Fruit fly (Drosophila melanogaster) whole organism, embryonic: ENCODE data around the gene sxe2.

ENCODE experiments used
- Abd-B ChIP-seq: fragments of 200-800 bp; sonication (Bioruptor generic); optimal IDR thresholded peaks from 2 replicates; lab custom pipeline; 2018; ENCODE audit warnings: missing biosample characterization, mild to moderate bottlenecking, missing genetic modification characterization, moderate library complexity
- Ada2b ChIP-seq: fragments of 200-800 bp; sonication (Bioruptor generic); IDR thresholded peaks from 2 replicates; pipeline ENCODE4 v1.3.6; 2022; ENCODE audit warnings: missing biosample characterization, missing genetic modification characterization
- Blimp-1 ChIP-seq: fragments of 200-800 bp; sonication (Bioruptor generic); optimal IDR thresholded peaks from 3 replicates; lab custom pipeline; 2018; ENCODE audit warnings: missing biosample characterization, missing genetic modification characterization, mild to moderate bottlenecking, moderate library complexity, missing genetic modification reagents
- BtbVII ChIP-seq: fragments of 200-800 bp; sonication (Bioruptor generic); optimal IDR thresholded peaks from 3 replicates; lab custom pipeline; 2017; ENCODE audit warnings: missing biosample characterization, mild to moderate bottlenecking, missing genetic modification characterization
- CG10147 ChIP-seq: fragments of 200-800 bp; sonication (Bioruptor generic); optimal IDR thresholded peaks from 2 replicates; lab custom pipeline; 2019; ENCODE audit warnings: missing biosample characterization, mild to moderate bottlenecking, missing genetic modification characterization, moderate library complexity
- CG10366 ChIP-seq: fragments of 200-800 bp; sonication (Bioruptor generic); IDR thresholded peaks from 2 replicates; pipeline ENCODE4 v1.3.6; 2022; ENCODE audit warnings: missing biosample characterization, missing genetic modification characterization
- CG10959 ChIP-seq: fragments of 200-800 bp; sonication (Bioruptor generic); IDR thresholded peaks from 2 replicates; pipeline ENCODE4 v1.3.6; 2022; ENCODE audit warnings: missing biosample characterization, missing genetic modification characterization
- CG10979 ChIP-seq: fragments of 200-800 bp; sonication (Bioruptor generic); optimal IDR thresholded peaks from 2 replicates; lab custom pipeline; 2018; ENCODE audit warnings: missing biosample characterization, mild to moderate bottlenecking, missing genetic modification characterization, moderate library complexity
- CG11504 ChIP-seq: fragments of 200-800 bp; sonication (Bioruptor generic); optimal IDR thresholded peaks from 3 replicates; lab custom pipeline; 2019; ENCODE audit warnings: missing biosample characterization, mild to moderate bottlenecking, missing genetic modification characterization, moderate library complexity
- CG11560 ChIP-seq: fragments of 200-800 bp; sonication (Bioruptor generic); IDR thresholded peaks from 3 replicates; pipeline ENCODE4 v1.3.6; 2022; ENCODE audit warnings: missing biosample characterization, missing genetic modification characterization
- CG12219 ChIP-seq: fragments of 200-800 bp; sonication (Bioruptor generic); optimal IDR thresholded peaks from 3 replicates; lab custom pipeline; 2018; ENCODE audit warnings: missing biosample characterization, mild to moderate bottlenecking, missing genetic modification characterization
- CG14441 ChIP-seq: fragments of 200-800 bp; sonication (Bioruptor generic); IDR thresholded peaks from 2 replicates; pipeline ENCODE4 v1.3.6; 2022; ENCODE audit warnings: missing biosample characterization, missing genetic modification characterization
- CG14667 ChIP-seq: fragments of 200-800 bp; sonication (Bioruptor generic); IDR thresholded peaks from 2 replicates; pipeline ENCODE4 v1.3.6; 2022; ENCODE audit warnings: missing biosample characterization, missing genetic modification characterization
- CG17359 ChIP-seq: fragments of 200-800 bp; sonication (Bioruptor generic); optimal IDR thresholded peaks from 3 replicates; lab custom pipeline; 2018; ENCODE audit warnings: missing biosample characterization, mild to moderate bottlenecking, missing genetic modification characterization, moderate library complexity
- CG18764 ChIP-seq: fragments of 200-800 bp; sonication (Bioruptor generic); optimal IDR thresholded peaks from 3 replicates; lab custom pipeline; 2016; ENCODE audit warnings: missing biosample characterization, missing genetic modification characterization
- CG2199 ChIP-seq: fragments of 200-800 bp; sonication (Bioruptor generic); IDR thresholded peaks from 3 replicates; pipeline ENCODE4 v1.3.6; 2022; ENCODE audit warnings: missing biosample characterization, missing genetic modification characterization
- CG34376 ChIP-seq: fragments of 200-800 bp; sonication (Bioruptor generic); optimal IDR thresholded peaks from 2 replicates; lab custom pipeline; 2018; ENCODE audit warnings: missing biosample characterization, mild to moderate bottlenecking, missing genetic modification characterization
- CG3995 ChIP-seq: fragments of 200-800 bp; sonication (Bioruptor generic); optimal IDR thresholded peaks from 3 replicates; lab custom pipeline; 2016; ENCODE audit warnings: missing biosample characterization, missing genetic modification characterization
- CG4617 ChIP-seq: fragments of 200-800 bp; sonication (Bioruptor generic); optimal IDR thresholded peaks from 3 replicates; lab custom pipeline; 2016; ENCODE audit warnings: missing biosample characterization, missing genetic modification characterization, borderline replicate concordance
- CG6791 ChIP-seq: fragments of 200-800 bp; sonication (Bioruptor generic); IDR thresholded peaks from 3 replicates; pipeline ENCODE4 v1.3.6; 2022; ENCODE audit warnings: missing biosample characterization, missing genetic modification characterization; ENCODE audit not compliant: partially characterized antibody
- CG7357 ChIP-seq: fragments of 200-800 bp; sonication (Bioruptor generic); IDR thresholded peaks from 3 replicates; pipeline ENCODE4 v1.3.6; 2022; ENCODE audit warnings: missing biosample characterization, missing genetic modification characterization
- CG8290 ChIP-seq, 3 experiments: fragments of 200-800 bp; sonication (Bioruptor generic); optimal IDR thresholded peaks; 2 replicates each; lab custom pipeline; 2016 to 2019; ENCODE audit warnings: missing biosample characterization in 3 of 3, missing genetic modification characterization in 3 of 3, mild to moderate bottlenecking in 2 of 3, moderate library complexity in 1 of 3
- CG8478 ChIP-seq: fragments of >200 bp; optimal IDR thresholded peaks from 2 replicates; lab custom pipeline; 2018
- CG9437 ChIP-seq: fragments of 200-800 bp; sonication (Bioruptor generic); optimal IDR thresholded peaks from 2 replicates; lab custom pipeline; 2018; ENCODE audit warnings: missing biosample characterization, mild to moderate bottlenecking, missing genetic modification characterization
- CG9609 ChIP-seq: fragments of 200-800 bp; sonication (Bioruptor generic); optimal IDR thresholded peaks from 3 replicates; lab custom pipeline; 2016; ENCODE audit warnings: missing biosample characterization, missing genetic modification characterization
- Dll ChIP-seq: fragments of 200-800 bp; sonication (Bioruptor generic); IDR thresholded peaks from 4 replicates; pipeline ENCODE4 v1.3.6; 2022; ENCODE audit warnings: missing biosample characterization, missing genetic modification characterization; ENCODE audit not compliant: partially characterized antibody
- Doc3 ChIP-seq: fragments of 200-800 bp; sonication (Bioruptor generic); IDR thresholded peaks from 3 replicates; pipeline ENCODE4 v1.3.6; 2022; ENCODE audit warnings: missing biosample characterization, missing genetic modification characterization; ENCODE audit not compliant: partially characterized antibody
- HLH54F ChIP-seq: fragments of 200-800 bp; sonication (Bioruptor generic); optimal IDR thresholded peaks from 3 replicates; lab custom pipeline; 2016; ENCODE audit warnings: missing biosample characterization, missing genetic modification characterization
- Hmx ChIP-seq: fragments of 200-800 bp; sonication (Bioruptor generic); optimal IDR thresholded peaks from 2 replicates; lab custom pipeline; 2016; ENCODE audit warnings: missing biosample characterization, missing genetic modification characterization
- Side ChIP-seq: fragments of 200-800 bp; sonication (Bioruptor generic); optimal IDR thresholded peaks from 2 replicates; lab custom pipeline; 2016; ENCODE audit warnings: missing biosample characterization, missing genetic modification characterization
- Sox102F ChIP-seq: fragments of 200-800 bp; sonication (Bioruptor generic); optimal IDR thresholded peaks from 2 replicates; lab custom pipeline; 2018; ENCODE audit warnings: missing biosample characterization, mild to moderate bottlenecking, missing genetic modification characterization, moderate library complexity
- Spps ChIP-seq: fragments of 200-800 bp; sonication (Bioruptor generic); optimal IDR thresholded peaks from 2 replicates; lab custom pipeline; 2018; ENCODE audit warnings: missing biosample characterization, mild to moderate bottlenecking, missing genetic modification characterization
- Vsx1 ChIP-seq: fragments of 200-800 bp; sonication (Bioruptor generic); optimal IDR thresholded peaks from 2 replicates; lab custom pipeline; 2017; ENCODE audit warnings: missing biosample characterization, mild to moderate bottlenecking, missing genetic modification characterization, missing genetic modification reagents
- Xrp1 ChIP-seq: fragments of 200-800 bp; sonication (Bioruptor generic); IDR thresholded peaks from 2 replicates; pipeline ENCODE4 v1.3.6; 2022; ENCODE audit warnings: missing biosample characterization, missing genetic modification characterization
- ash1 ChIP-seq: fragments of 200-800 bp; sonication (Bioruptor generic); optimal IDR thresholded peaks from 2 replicates; lab custom pipeline; 2018; ENCODE audit warnings: missing biosample characterization, mild to moderate bottlenecking, missing genetic modification characterization
- cad ChIP-seq: fragments of >200 bp; optimal IDR thresholded peaks from 2 replicates; lab custom pipeline; 2017; ENCODE audit warnings: missing biosample characterization, missing genetic modification characterization
- dan ChIP-seq: fragments of 200-800 bp; sonication (Bioruptor generic); IDR thresholded peaks from 2 replicates; pipeline ENCODE4 v1.3.6; 2022; ENCODE audit warnings: missing biosample characterization, missing genetic modification characterization
- gt ChIP-seq: fragments of 200-800 bp; sonication (Bioruptor generic); IDR thresholded peaks from 2 replicates; pipeline ENCODE4 v1.3.6; 2022; ENCODE audit warnings: missing biosample characterization, missing genetic modification characterization
- lmd ChIP-seq: fragments of 200-800 bp; sonication (Bioruptor generic); IDR thresholded peaks from 2 replicates; pipeline ENCODE4 v1.3.6; 2022; ENCODE audit warnings: missing biosample characterization, missing genetic modification characterization
- org-1 ChIP-seq: fragments of 200-800 bp; sonication (Bioruptor generic); optimal IDR thresholded peaks from 2 replicates; lab custom pipeline; 2017; ENCODE audit warnings: missing biosample characterization, missing genetic modification characterization
- pum ChIP-seq: fragments of 200-800 bp; sonication (Bioruptor generic); optimal IDR thresholded peaks from 2 replicates; lab custom pipeline; 2016; ENCODE audit warnings: missing biosample characterization, missing genetic modification characterization
- sens ChIP-seq: fragments of 200-800 bp; sonication (Bioruptor generic); peaks from one replicate; lab custom pipeline; 2016; ENCODE audit warnings: missing biosample characterization, missing genetic modification characterization
- slou ChIP-seq: fragments of 200-800 bp; sonication (Bioruptor generic); optimal IDR thresholded peaks from 3 replicates; lab custom pipeline; 2016; ENCODE audit warnings: missing biosample characterization, missing genetic modification characterization
- sr ChIP-seq: fragments of 200-800 bp; sonication (Bioruptor generic); IDR thresholded peaks from 3 replicates; pipeline ENCODE4 v1.3.6; 2022; ENCODE audit warnings: missing biosample characterization, missing genetic modification characterization
- stwl ChIP-seq: fragments of 200-800 bp; sonication (Bioruptor generic); optimal IDR thresholded peaks from 3 replicates; lab custom pipeline; 2018; ENCODE audit warnings: missing biosample characterization, mild to moderate bottlenecking, missing genetic modification characterization, moderate library complexity
- tna ChIP-seq: fragments of 200-800 bp; sonication (Bioruptor generic); IDR thresholded peaks from 2 replicates; pipeline ENCODE4 v1.3.6; 2022; ENCODE audit warnings: missing biosample characterization, missing genetic modification characterization; ENCODE audit not compliant: partially characterized antibody
- zen2 ChIP-seq: fragments of 200-800 bp; sonication (Bioruptor generic); IDR thresholded peaks from 3 replicates; pipeline ENCODE4 v1.3.6; 2022; ENCODE audit warnings: missing biosample characterization, missing genetic modification characterization; ENCODE audit not compliant: partially characterized antibody

sxe2 gene

dm6 chr3R:16042137-16042899, 41.4 kb upstream of the sxe2 start (continued):
- TF ChIP-seq CG10979 (tag; lab: Kevin White, UChicago) = no peak
- no peak for TF ChIP-seq Ada2b (GFP tag; lab: Robert Waterston, UW)
- peak; percentile 51; the same call in 2 of the 4 replicates for TF ChIP-seq Dll
- no peak for TF ChIP-seq Spps (tag; lab: Kevin White, UChicago)

- no peak for TF ChIP-seq tna (GFP tag; lab: Robert Waterston, UW)
- TF ChIP-seq Sox102F (GFP tag; lab: Kevin White, UChicago) = no peak
- TF ChIP-seq CG34376 (GFP tag; lab: Kevin White, UChicago) = no peak
- no peak for TF ChIP-seq cad (GFP tag; lab: Kevin White, UChicago)
- no peak for TF ChIP-seq CG10147
- no peak for TF ChIP-seq CG14667 (GFP tag; lab: Robert Waterston, UW)
- TF ChIP-seq Abd-B (GFP tag; lab: Kevin White, UChicago) = no peak
- TF ChIP-seq stwl (tag; lab: Kevin White, UChicago) = peak; percentile 11
- no peak for TF ChIP-seq CG14441
- TF ChIP-seq pum (GFP tag; lab: Kevin White, UChicago) = no peak
- TF ChIP-seq HLH54F (GFP tag; lab: Kevin White, UChicago) = no peak
- TF ChIP-seq org-1 (GFP tag; lab: Kevin White, UChicago) = no peak
- TF ChIP-seq CG3995 (GFP tag; lab: Kevin White, UChicago) = peak; percentile 71
- TF ChIP-seq sr = no peak
- TF ChIP-seq CG9437 (GFP tag; lab: Kevin White, UChicago) = no peak
- no peak for TF ChIP-seq Hmx (GFP tag; lab: Kevin White, UChicago)
- TF ChIP-seq zen2 = no peak
- no peak for TF ChIP-seq CG9609 (GFP tag; lab: Kevin White, UChicago)
- no peak for TF ChIP-seq CG17359
- no peak for TF ChIP-seq CG6791
- no peak for TF ChIP-seq Doc3 (GFP tag; lab: Robert Waterston, UW)
- no peak for TF ChIP-seq Side (GFP tag; lab: Kevin White, UChicago)
- TF ChIP-seq CG2199 (GFP tag; lab: Robert Waterston, UW) = peak; percentile 88; the same call in 2 of the 3 replicates
- no peak for TF ChIP-seq gt
- no peak for TF ChIP-seq CG8290 (GFP tag; optimal IDR thresholded peaks at IDR 0.05; lab: Kevin White, UChicago)
- no peak for TF ChIP-seq CG8290 (tag; optimal IDR thresholded peaks at IDR 0.05; lab: Kevin White, UChicago)
- TF ChIP-seq CG7357 = no peak
- TF ChIP-seq ash1 = no peak
- TF ChIP-seq sens (GFP tag; lab: Kevin White, UChicago) = peak; percentile 73
- TF ChIP-seq CG12219 (GFP tag; lab: Kevin White, UChicago) = no peak
- TF ChIP-seq Blimp-1 (GFP tag; lab: Kevin White, UChicago) = peak; percentile 22
- no peak for TF ChIP-seq CG10959 (GFP tag; lab: Robert Waterston, UW)
- TF ChIP-seq CG18764 = no peak
- peak; percentile 7 for TF ChIP-seq CG11504 (tag; lab: Kevin White, UChicago)
- TF ChIP-seq slou (GFP tag; lab: Kevin White, UChicago) = no peak
- no peak for TF ChIP-seq CG8478 (lab: Kevin White, UChicago)
- no peak for TF ChIP-seq Vsx1 (GFP tag; lab: Kevin White, UChicago)
- TF ChIP-seq CG10366 = no peak
- no peak for TF ChIP-seq BtbVII (GFP tag; lab: Kevin White, UChicago)
- no peak for TF ChIP-seq Xrp1 (GFP tag; lab: Robert Waterston, UW)
- no peak for TF ChIP-seq CG11560 (tag; lab: Robert Waterston, UW)
- TF ChIP-seq dan (GFP tag; lab: Robert Waterston, UW) = no peak
- TF ChIP-seq CG4617 (GFP tag; lab: Kevin White, UChicago) = no peak
- TF ChIP-seq lmd (GFP tag; lab: Robert Waterston, UW) = no peak
Measured at dm6 chr3R:16042900-16043548, 40.7 kb upstream of the sxe2 start, which contains the start of gene Jhbp4. TSS of gene Jhbp4 (plus strand) at chr3R:16043498.
